Worm (Caenorhabditis elegans) whole organism, L2 larva: ENCODE results near the gene fbxa-56.

Experiments
- C34F6.9 ChIP-seq: fragments of 150-350 bp; optimal IDR thresholded peaks from 2 replicates; lab custom pipeline; 2014; ENCODE audit warnings: missing biosample characterization, missing genetic modification characterization
- F13H6.1 ChIP-seq: sonication (generic microtip); optimal IDR thresholded peaks from 2 replicates; lab custom pipeline; 2016; ENCODE audit warnings: missing genetic modification characterization, missing compliant biosample characterization
- R02D3.7 ChIP-seq: fragments of 150-350 bp; optimal IDR thresholded peaks from 2 replicates; lab custom pipeline; 2014; ENCODE audit warnings: missing biosample characterization, missing genetic modification characterization
- Y55F3AM.14 ChIP-seq: fragments of 200-800 bp; sonication (Bioruptor generic); optimal IDR thresholded peaks from 2 replicates; lab custom pipeline; 2018; ENCODE audit warnings: mild to moderate bottlenecking, missing genetic modification characterization, missing compliant biosample characterization
- ZK546.5 ChIP-seq: sonication (generic microtip); optimal IDR thresholded peaks from 2 replicates; lab custom pipeline; 2017; ENCODE audit warnings: missing biosample characterization, missing genetic modification characterization
- alr-1 ChIP-seq: fragments of 150-350 bp; optimal IDR thresholded peaks from 2 replicates; lab custom pipeline; 2014; ENCODE audit warnings: missing biosample characterization, missing genetic modification characterization
- ama-1 ChIP-seq: fragments of 150-350 bp; optimal IDR thresholded peaks from 2 replicates; lab custom pipeline; 2018; ENCODE audit warnings: inconsistent platforms
- elt-3 ChIP-seq: sonication (generic microtip); optimal IDR thresholded peaks from 2 replicates; lab custom pipeline; 2017; ENCODE audit warnings: missing biosample characterization, missing genetic modification characterization
- fos-1 ChIP-seq: fragments of 150-350 bp; optimal IDR thresholded peaks from 2 replicates; lab custom pipeline; 2014; ENCODE audit warnings: missing biosample characterization, missing genetic modification characterization
- gmeb-1 ChIP-seq: fragments of 150-350 bp; optimal IDR thresholded peaks from 2 replicates; lab custom pipeline; 2014; ENCODE audit warnings: missing biosample characterization, missing genetic modification characterization
- lin-13 ChIP-seq: fragments of 150-350 bp; optimal IDR thresholded peaks from 2 replicates; lab custom pipeline; 2014; ENCODE audit warnings: missing biosample characterization, missing genetic modification reagents, missing genetic modification characterization
- lin-39 ChIP-seq: fragments of 150-350 bp; optimal IDR thresholded peaks from 2 replicates; lab custom pipeline; 2014; ENCODE audit warnings: missing biosample characterization, missing genetic modification reagents, missing genetic modification characterization
- lsy-2 ChIP-seq, 2 experiments: fragments of 150-350 bp in 1 of 2; sonication (generic microtip) in 1 of 2; optimal IDR thresholded peaks; 2 replicates each; lab custom pipeline; 2014 to 2017; ENCODE audit warnings: missing biosample characterization in 2 of 2, missing genetic modification characterization in 2 of 2
- mbf-1 ChIP-seq: sonication (generic microtip); optimal IDR thresholded peaks from 2 replicates; lab custom pipeline; 2017; ENCODE audit warnings: missing biosample characterization, missing genetic modification characterization
- mdl-1 ChIP-seq, 2 experiments: fragments of 150-350 bp in 1 of 2; sonication (generic microtip) in 1 of 2; optimal IDR thresholded peaks; 2 replicates each; lab custom pipeline; 2017; ENCODE audit warnings: missing biosample characterization in 2 of 2, missing genetic modification characterization in 2 of 2
- nhr-10 ChIP-seq: sonication (generic microtip); optimal IDR thresholded peaks from 2 replicates; lab custom pipeline; 2017; ENCODE audit warnings: missing biosample characterization, missing genetic modification characterization
- nhr-12 ChIP-seq: fragments of 150-350 bp; optimal IDR thresholded peaks from 2 replicates; lab custom pipeline; 2014; ENCODE audit warnings: missing biosample characterization, missing genetic modification characterization
- nhr-129 ChIP-seq: fragments of 150-350 bp; optimal IDR thresholded peaks from 2 replicates; lab custom pipeline; 2014; ENCODE audit warnings: missing biosample characterization, missing genetic modification characterization
- nhr-23 ChIP-seq: fragments of 150-350 bp; optimal IDR thresholded peaks from 2 replicates; lab custom pipeline; 2014; ENCODE audit warnings: missing biosample characterization, missing genetic modification reagents, missing genetic modification characterization
- nhr-6 ChIP-seq: fragments of 150-350 bp; optimal IDR thresholded peaks from 2 replicates; lab custom pipeline; 2014; ENCODE audit warnings: missing biosample characterization, missing genetic modification characterization
- nhr-77 ChIP-seq: fragments of 150-350 bp; optimal IDR thresholded peaks from 2 replicates; lab custom pipeline; 2014; ENCODE audit warnings: missing biosample characterization, missing genetic modification characterization
- peb-1 ChIP-seq: fragments of 150-350 bp; optimal IDR thresholded peaks from 2 replicates; lab custom pipeline; 2014; ENCODE audit warnings: missing biosample characterization, missing genetic modification characterization
- sem-4 ChIP-seq: fragments of 150-350 bp; optimal IDR thresholded peaks from 2 replicates; lab custom pipeline; 2014; ENCODE audit warnings: missing biosample characterization, missing genetic modification reagents, missing genetic modification characterization
- skn-1 ChIP-seq: sonication (generic microtip); optimal IDR thresholded peaks from 2 replicates; lab custom pipeline; 2017; ENCODE audit warnings: missing biosample characterization, missing genetic modification characterization
- sma-9 ChIP-seq, 2 experiments: fragments of 150-350 bp in 1 of 2; sonication (generic microtip) in 1 of 2; optimal IDR thresholded peaks; 2 replicates each; lab custom pipeline; 2014 to 2016; ENCODE audit warnings: missing genetic modification characterization in 2 of 2, mild to moderate bottlenecking in 1 of 2, missing biosample characterization in 1 of 2, missing compliant biosample characterization in 1 of 2, missing genetic modification reagents in 1 of 2, moderate library complexity in 1 of 2
- snpc-4 ChIP-seq: fragments of 150-350 bp; optimal IDR thresholded peaks from 2 replicates; lab custom pipeline; 2014; ENCODE audit warnings: missing biosample characterization, missing genetic modification characterization
- unc-39 ChIP-seq: fragments of 150-350 bp; optimal IDR thresholded peaks from 2 replicates; lab custom pipeline; 2014; ENCODE audit warnings: missing biosample characterization, missing genetic modification characterization
- unc-55 ChIP-seq: fragments of 150-350 bp; sonication (generic microtip); optimal IDR thresholded peaks from 3 replicates; lab custom pipeline; 2014; ENCODE audit warnings: missing biosample characterization, missing genetic modification reagents, missing genetic modification characterization
- ztf-1 ChIP-seq: fragments of 200-800 bp; sonication (Bioruptor generic); conservative IDR thresholded peaks from 2 replicates; pipeline ENCODE4 v1.3.6; 2022; ENCODE audit warnings: missing genetic modification characterization, missing compliant biosample characterization
- ztf-11 ChIP-seq: sonication (generic microtip); optimal IDR thresholded peaks from 2 replicates; lab custom pipeline; 2017; ENCODE audit warnings: missing biosample characterization, missing genetic modification characterization
- ztf-4 ChIP-seq: fragments of 150-350 bp; optimal IDR thresholded peaks from 2 replicates; lab custom pipeline; 2014; ENCODE audit warnings: missing biosample characterization, missing genetic modification characterization

The fbxa-56 gene

ce11 chrIII:952184-952583 lies 14.3 kb upstream of the fbxa-56 start, which contains the start of gene fbxa-10:
Gene fbxa-10 (plus strand): TSS chrIII:952390.
- TF ChIP-seq C34F6.9 (peak; percentile 21), ZK546.5 (no peak), gmeb-1 (tag; lab: Kevin White, UChicago) (peak; percentile 31)
- TF ChIP-seq, all 48 proteins: peak for 2

DNA sequence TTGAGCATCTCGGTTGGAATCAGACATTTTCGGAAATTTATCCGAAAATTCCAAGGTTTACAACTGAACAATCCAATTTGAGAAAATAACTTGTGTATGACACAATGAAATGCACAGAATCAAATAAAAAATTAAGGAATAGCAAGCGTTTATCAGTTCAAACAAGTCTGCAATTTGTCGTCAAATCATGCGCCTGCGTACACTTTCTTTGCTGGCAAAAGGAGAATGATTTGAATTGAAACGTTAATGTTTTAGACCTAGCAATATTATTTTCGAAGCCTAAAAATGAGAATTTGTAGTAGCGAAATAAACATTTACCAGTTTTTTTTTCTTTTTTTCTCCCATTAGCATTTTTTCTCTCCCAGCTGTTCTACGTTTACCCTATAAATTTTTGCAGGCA lies 12.6 kb upstream of the fbxa-56 start, which contains the start of the genes fbxa-67 and fbxa-11:
fbxa-67 (minus strand) TSS at position 199 of the 400 bp plus-strand sequence.
fbxa-11 (plus strand) TSS at position 398 of the 400 bp plus-strand sequence.
- TF ChIP-seq nhr-10 (tag; lab: Kevin White, UChicago) (no peak), unc-55 (GFP tag; lab: Kevin White, UChicago) (peak; percentile 59), lin-13 (GFP tag; lab: Kevin White, UChicago) (peak; percentile 2), ztf-1 (GFP tag; lab: Robert Waterston, UW) (no peak), ztf-11 (no peak), R02D3.7 (tag; lab: Kevin White, UChicago) (no peak), Y55F3AM.14 (no peak), nhr-129 (tag; lab: Kevin White, UChicago) (no peak), lsy-2 (tag; optimal IDR thresholded peaks at IDR 0.05; lab: Kevin White, UChicago) (peak in 1 of 2 experiments; percentile 54), C34F6.9 (peak; percentile 39), nhr-23 (tag; lab: Kevin White, UChicago) (no peak)

ce11 chrIII:946250-946725 lies 8.4 kb upstream of the fbxa-56 start, which contains the start of gene fbxa-60:
Gene fbxa-60 (minus strand): TSS chrIII:946300.
- no peak for TF ChIP-seq sem-4
- peak; percentile 19 for TF ChIP-seq nhr-129 (tag; lab: Kevin White, UChicago)
- TF ChIP-seq gmeb-1 (tag; lab: Kevin White, UChicago), result peak; percentile 28
- TF ChIP-seq C34F6.9, result no peak
- TF ChIP-seq sma-9 (GFP tag; optimal IDR thresholded peaks at IDR 0.05; lab: Kevin White, UChicago), result peak; percentile 9
- no peak for TF ChIP-seq sma-9 (tag; optimal IDR thresholded peaks at IDR 0.05; lab: Kevin White, UChicago)
- TF ChIP-seq nhr-6 (tag; lab: Kevin White, UChicago), result no peak
- TF ChIP-seq ZK546.5, result no peak
- no peak for TF ChIP-seq nhr-10 (tag; lab: Kevin White, UChicago)
- TF ChIP-seq snpc-4 (tag; lab: Kevin White, UChicago), result no peak
- TF ChIP-seq fos-1 (tag; lab: Kevin White, UChicago), result peak; percentile 83
- TF ChIP-seq ztf-11, result no peak

DNA sequence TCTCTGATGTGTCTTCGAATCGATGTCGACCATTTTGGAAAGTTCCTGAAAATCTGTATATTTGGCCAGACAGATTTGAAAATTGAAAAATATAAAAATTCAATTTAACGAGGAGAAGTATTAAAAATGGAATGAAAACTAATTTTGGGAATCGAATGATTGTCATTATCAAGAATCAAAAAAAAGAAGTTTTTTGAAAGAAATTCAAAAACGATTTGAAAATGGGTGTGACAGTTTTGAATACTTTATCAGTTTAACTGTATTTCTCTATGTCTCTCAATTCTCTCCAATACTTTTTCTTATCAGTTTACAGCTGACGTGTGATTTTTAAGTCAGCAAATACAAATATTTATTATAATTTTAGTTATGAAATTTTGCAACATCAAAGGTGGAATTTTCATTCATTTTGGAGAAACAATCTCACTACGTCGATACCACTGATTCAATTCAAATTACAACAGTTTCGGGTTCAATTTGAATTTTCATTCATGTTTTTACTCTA lies 5.6 kb upstream of the fbxa-56 start, which contains the start of gene fbxa-59:
fbxa-59 (minus strand) TSS at position 51 of the 502 bp plus-strand sequence.
- TF ChIP-seq skn-1 (tag; lab: Kevin White, UChicago), result no peak
- peak; percentile 56 for TF ChIP-seq fos-1 (tag; lab: Kevin White, UChicago)

ce11 chrIII:941958-942357 lies 4.1 kb upstream of the fbxa-56 start:
- TF ChIP-seq ama-1 (lab: Kevin White, UChicago) (no peak), nhr-23 (tag; lab: Kevin White, UChicago) (no peak), nhr-77 (tag; lab: Kevin White, UChicago) (no peak), ZK546.5 (no peak), snpc-4 (tag; lab: Kevin White, UChicago) (no peak), mbf-1 (tag; lab: Kevin White, UChicago) (no peak), Y55F3AM.14 (no peak), unc-39 (no peak), F13H6.1 (tag; lab: Kevin White, UChicago) (no peak), lsy-2 (tag; optimal IDR thresholded peaks at IDR 0.05; lab: Kevin White, UChicago) (no peak), alr-1 (tag; lab: Kevin White, UChicago) (no peak), peb-1 (tag; lab: Kevin White, UChicago) (no peak), nhr-129 (tag; lab: Kevin White, UChicago) (no peak), C34F6.9 (no peak), elt-3 (tag; lab: Kevin White, UChicago) (no peak), ztf-4 (tag; lab: Kevin White, UChicago) (no peak), lin-13 (GFP tag; lab: Kevin White, UChicago) (no peak), mdl-1 (tag; optimal IDR thresholded peaks at IDR 0.05; lab: Kevin White, UChicago) (no peak), nhr-12 (tag; lab: Kevin White, UChicago) (no peak), lin-39 (no peak)
